ENCODE assay signal across 5 worm cellular contexts in the genomic region with DNA sequence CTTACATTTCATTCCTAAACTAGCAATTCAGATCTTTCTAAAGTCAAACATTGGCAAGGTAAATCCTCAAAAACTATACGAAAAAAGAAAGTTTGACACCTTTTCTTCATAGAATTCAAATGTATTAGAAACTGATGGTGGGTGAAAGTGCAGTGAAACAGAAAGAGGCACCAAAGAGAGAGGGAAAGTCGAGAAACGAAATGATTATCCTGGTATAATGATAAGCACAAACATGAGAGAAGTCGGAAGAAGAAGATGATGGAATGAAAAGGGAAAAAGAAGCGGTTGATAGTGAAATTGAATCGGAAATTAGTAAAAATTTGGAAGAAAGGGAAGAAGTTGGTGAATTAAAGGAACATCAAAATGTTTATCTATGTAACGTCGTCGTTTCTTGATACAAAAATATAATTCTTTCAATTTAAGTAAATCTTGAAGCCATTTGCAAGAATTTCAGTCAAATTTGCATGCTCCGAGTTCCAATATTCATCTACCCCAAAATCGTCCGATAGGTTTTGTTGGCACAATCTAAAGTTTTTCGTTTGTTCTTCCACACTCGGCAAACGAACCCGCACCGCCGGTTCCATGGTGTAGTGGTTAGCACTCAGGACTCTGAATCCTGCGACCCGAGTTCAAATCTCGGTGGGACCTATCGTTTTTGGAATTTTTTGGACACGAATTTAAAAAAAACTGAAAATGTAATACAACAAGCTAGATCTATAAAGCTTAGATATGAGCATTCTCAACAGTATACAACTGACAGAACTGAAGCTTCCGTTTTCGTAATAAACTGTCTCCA.
A peak's percentile ranks its signal among the peaks of the same experiment; 100 is the strongest.
TF ChIP-seq lines count a peak whose summit lies in the region.

No protein-coding gene starts in this region.

TF ChIP-seq in whole organism, L1 larva, 84 proteins besides CTCF, POLR2A, EP300 and RAD21:
- TF ChIP-seq nhr-90 (tag; optimal IDR thresholded peaks at IDR 0.05; lab: Kevin White, UChicago; ENCODE audit: poor library complexity), result peak; percentile 20
- no peak for TF ChIP-seq alr-1 (tag; optimal IDR thresholded peaks at IDR 0.05; lab: Kevin White, UChicago; ENCODE audit: borderline replicate concordance)
- TF ChIP-seq egl-13 (tag; optimal IDR thresholded peaks at IDR 0.05; lab: Kevin White, UChicago), result no peak
- TF ChIP-seq nhr-28 (tag; optimal IDR thresholded peaks at IDR 0.05; lab: Kevin White, UChicago), result no peak
- TF ChIP-seq dpl-1 (GFP tag; optimal IDR thresholded peaks at IDR 0.05; lab: Kevin White, UChicago), result no peak
- TF ChIP-seq nhr-76 (tag; optimal IDR thresholded peaks at IDR 0.05; lab: Kevin White, UChicago), result no peak
- TF ChIP-seq rnt-1 (tag; optimal IDR thresholded peaks at IDR 0.05; lab: Kevin White, UChicago), result peak; percentile 37
- peak; percentile 1 for TF ChIP-seq dsc-1 (tag; optimal IDR thresholded peaks at IDR 0.05; lab: Kevin White, UChicago)
- peak; percentile 75 for TF ChIP-seq blmp-1 (tag; optimal IDR thresholded peaks at IDR 0.05; lab: Kevin White, UChicago)

TF ChIP-seq in whole organism, L4 larva, 104 proteins besides CTCF, POLR2A, EP300 and RAD21:
- 0 out of 2 replicates have a peak, but pooled peaks have one; percentile 74 for TF ChIP-seq ceh-44 (GFP tag; IDR thresholded peaks at IDR 0.05; lab: Robert Waterston, UW)
- TF ChIP-seq hlh-11 (tag; optimal IDR thresholded peaks at IDR 0.05; lab: Kevin White, UChicago), result no peak
- peak; percentile 54; the same call in 1 of the 2 replicates for TF ChIP-seq pha-4 (GFP tag; IDR thresholded peaks at IDR 0.05; lab: Robert Waterston, UW)
- TF ChIP-seq pha-4 (tag; optimal IDR thresholded peaks at IDR 0.05; lab: Kevin White, UChicago), result no peak
- TF ChIP-seq mdt-29 (GFP tag; IDR thresholded peaks at IDR 0.05; lab: Robert Waterston, UW), result no peak
- TF ChIP-seq ctbp-1 (GFP tag; IDR thresholded peaks at IDR 0.05; lab: Robert Waterston, UW), result 0 out of 2 replicates have a peak, but pooled peaks have one; percentile 31
- TF ChIP-seq lim-7 (GFP tag; IDR thresholded peaks at IDR 0.05; lab: Robert Waterston, UW), result peak; percentile 68; the same call in 1 of the 2 replicates
- TF ChIP-seq nhr-11 (tag; optimal IDR thresholded peaks at IDR 0.05; lab: Kevin White, UChicago), result no peak
- TF ChIP-seq ZK546.5 (tag; optimal IDR thresholded peaks at IDR 0.05; lab: Kevin White, UChicago), result no peak
- 0 out of 2 replicates have a peak, but pooled peaks have one; percentile 18 for TF ChIP-seq lin-38 (GFP tag; IDR thresholded peaks at IDR 0.05; lab: Robert Waterston, UW)
- TF ChIP-seq vab-7 (GFP tag; IDR thresholded peaks at IDR 0.05; lab: Robert Waterston, UW), result 0 out of 2 replicates have a peak, but pooled peaks have one; percentile 59
- TF ChIP-seq aha-1 (tag; lab: Kevin White, UChicago), result peak; percentile 46
- TF ChIP-seq dmd-6 (GFP tag; IDR thresholded peaks at IDR 0.05; lab: Robert Waterston, UW), result 0 out of 2 replicates have a peak, but pooled peaks have one; percentile 22

TF ChIP-seq in whole organism, midembryonic, 9 proteins besides CTCF, POLR2A, EP300 and RAD21:
- 0 out of 2 replicates have a peak, but pooled peaks have one; percentile 8 for TF ChIP-seq ztf-23 (GFP tag; IDR thresholded peaks at IDR 0.05; lab: Robert Waterston, UW)
- no peak for TF ChIP-seq flt-1 (GFP tag; IDR thresholded peaks at IDR 0.05; lab: Robert Waterston, UW)

TF ChIP-seq in whole organism, mixed stage, embryonic, 35 proteins besides CTCF, POLR2A, EP300 and RAD21:
- TF ChIP-seq unc-62 (GFP tag; optimal IDR thresholded peaks at IDR 0.05; lab: Kevin White, UChicago) (no peak), blmp-1 (tag; optimal IDR thresholded peaks at IDR 0.05; lab: Kevin White, UChicago) (peak; percentile 68)
TF ChIP-seq in whole organism, mixed stage, embryonic: peak in this region for 1.

TF ChIP-seq in whole organism, young adult, 124 proteins besides CTCF, POLR2A, EP300 and RAD21:
- TF ChIP-seq mxl-1 (tag; optimal IDR thresholded peaks at IDR 0.05; lab: Kevin White, UChicago) (peak; percentile 7), pha-4 (tag; optimal IDR thresholded peaks at IDR 0.05; lab: Kevin White, UChicago) (no peak), dox-1 (GFP tag; IDR thresholded peaks at IDR 0.05; lab: Robert Waterston, UW) (no peak), ztf-25 (GFP tag; IDR thresholded peaks at IDR 0.05; lab: Robert Waterston, UW) (0 out of 2 replicates have a peak, but pooled peaks have one; percentile 37), lir-1 (GFP tag; conservative IDR thresholded peaks at IDR 0.05; lab: Robert Waterston, UW) (no peak), chd-7 (tag; optimal IDR thresholded peaks at IDR 0.05; lab: Kevin White, UChicago) (peak; percentile 1), D2030.7 (GFP tag; IDR thresholded peaks at IDR 0.05; lab: Robert Waterston, UW) (peak; percentile 51; the same call in 1 of the 2 replicates), Y79H2A.3 (GFP tag; conservative IDR thresholded peaks at IDR 0.05; lab: Robert Waterston, UW) (no peak), snpc-1.3 (tag; optimal IDR thresholded peaks at IDR 0.05; lab: Kevin White, UChicago; ENCODE audit: insufficient read depth) (peak; percentile 54), F23B12.7 (tag; optimal IDR thresholded peaks at IDR 0.05; lab: Kevin White, UChicago; ENCODE audit: insufficient read depth) (peak; percentile 73), zfh-2 (GFP tag; conservative IDR thresholded peaks at IDR 0.05; lab: Robert Waterston, UW) (no peak), ceh-100 (GFP tag; IDR thresholded peaks at IDR 0.05; lab: Robert Waterston, UW) (no peak), pbrm-1 (GFP tag; IDR thresholded peaks at IDR 0.05; lab: Robert Waterston, UW) (peak; percentile 61; the same call in 1 of the 2 replicates), snpc-1.1 (tag; optimal IDR thresholded peaks at IDR 0.05; lab: Kevin White, UChicago; ENCODE audit: insufficient read depth) (peak; percentile 49), him-1 (tag; optimal IDR thresholded peaks at IDR 0.05; lab: Kevin White, UChicago) (peak; percentile 4), B0261.1 (tag; optimal IDR thresholded peaks at IDR 0.05; lab: Kevin White, UChicago) (peak; percentile 69), hmg-1.2 (GFP tag; IDR thresholded peaks at IDR 0.05; lab: Robert Waterston, UW) (peak; percentile 25; the same call in 1 of the 2 replicates), ztf-18 (tag; optimal IDR thresholded peaks at IDR 0.05; lab: Kevin White, UChicago) (peak; percentile 31), lin-26 (GFP tag; IDR thresholded peaks at IDR 0.05; lab: Robert Waterston, UW) (peak; percentile 73; the same call in 1 of the 2 replicates), dpff-1 (tag; optimal IDR thresholded peaks at IDR 0.05; lab: Kevin White, UChicago) (no peak), die-1 (tag; optimal IDR thresholded peaks at IDR 0.05; lab: Kevin White, UChicago) (peak; percentile 37), tbp1 (GFP tag; optimal IDR thresholded peaks at IDR 0.05; lab: Kevin White, UChicago) (peak; percentile 88), rpc-1 (optimal IDR thresholded peaks at IDR 0.05; lab: Kevin White, UChicago) (peak; percentile 55), rpc-1 (tag; optimal IDR thresholded peaks at IDR 0.05; lab: Kevin White, UChicago) (peak; percentile 80), madf-6 (GFP tag; IDR thresholded peaks at IDR 0.05; lab: Robert Waterston, UW) (peak; percentile 39; the same call in 1 of the 2 replicates), snpc-4 (GFP tag; optimal IDR thresholded peaks at IDR 0.05; lab: Kevin White, UChicago) (peak; percentile 0), snpc-4 (tag; optimal IDR thresholded peaks at IDR 0.05; lab: Kevin White, UChicago) (peak in 1 of 4 experiments; percentile 12), ztf-6 (GFP tag; IDR thresholded peaks at IDR 0.05; lab: Robert Waterston, UW) (no peak)
